Worm (Caenorhabditis elegans): Measurements from ENCODE around the gene srh-266.

DNA sequence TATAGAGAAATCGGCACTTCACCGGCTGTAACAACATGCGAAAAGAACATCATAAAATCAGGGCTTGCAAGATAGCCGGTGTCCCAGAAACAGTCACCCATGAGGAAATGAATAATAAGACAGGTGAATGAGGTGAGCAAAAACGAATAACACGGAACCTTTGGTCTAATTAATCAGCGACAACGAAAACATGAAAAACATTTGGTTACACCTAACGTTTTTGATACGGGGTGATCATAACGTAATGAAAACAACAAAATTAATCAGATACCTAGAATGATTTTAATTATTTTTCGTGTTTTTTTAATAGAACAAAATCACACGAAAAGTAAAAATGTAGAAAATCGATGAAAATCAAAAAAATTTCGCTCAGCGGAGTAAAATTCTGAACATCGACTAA is 8.8 kb upstream of the srh-266 start, which contains the start of gene srh-245:
- TF ChIP-seq ztf-29 (GFP tag; IDR thresholded peaks at IDR 0.05) (no peak), ztf-23 (GFP tag; IDR thresholded peaks at IDR 0.05) (no peak), ref-1 (GFP tag; conservative IDR thresholded peaks at IDR 0.05) (no peak), med-1 (GFP tag; optimal IDR thresholded peaks at IDR 0.05; ENCODE audit: insufficient read depth) (no peak), cog-1 (tag; optimal IDR thresholded peaks at IDR 0.05) (no peak), flt-1 (GFP tag; IDR thresholded peaks at IDR 0.05) (no peak), klf-2 (GFP tag; conservative IDR thresholded peaks at IDR 0.05) (no peak)
